Worm (Caenorhabditis elegans) whole organism, L4 larva: Measurements from ENCODE around the gene ceh-43.

Experiments used
- ama-1 ChIP-seq: fragments of 150-350 bp; optimal IDR thresholded peaks from 2 replicates; lab custom pipeline; 2014; ENCODE audit warnings: inconsistent platforms, mixed read lengths
- ceh-44 ChIP-seq: fragments of 200-800 bp; sonication (Bioruptor generic); IDR thresholded peaks from 2 replicates; pipeline ENCODE4 v1.3.6; 2022; ENCODE audit warnings: missing genetic modification reagents, missing genetic modification characterization, missing compliant biosample characterization
- ceh-62 ChIP-seq: sonication (generic microtip); optimal IDR thresholded peaks from 2 replicates; lab custom pipeline; 2017; ENCODE audit warnings: missing biosample characterization, missing genetic modification characterization
- ceh-82 ChIP-seq: sonication (generic microtip); optimal IDR thresholded peaks from 2 replicates; lab custom pipeline; 2017; ENCODE audit warnings: missing biosample characterization, missing genetic modification characterization
- ctbp-1 ChIP-seq: fragments of 200-800 bp; sonication (Bioruptor generic); IDR thresholded peaks from 2 replicates; pipeline ENCODE4 v1.3.6; 2022; ENCODE audit warnings: missing genetic modification reagents, missing genetic modification characterization, missing compliant biosample characterization
- lin-1 ChIP-seq: fragments of 200-800 bp; sonication (Bioruptor generic); IDR thresholded peaks from 2 replicates; pipeline ENCODE4 v1.3.6; 2022; ENCODE audit warnings: missing genetic modification reagents, missing genetic modification characterization, missing compliant biosample characterization
- lin-13 ChIP-seq: fragments of 150-350 bp; optimal IDR thresholded peaks from 2 replicates; lab custom pipeline; 2014; ENCODE audit warnings: missing biosample characterization, missing genetic modification reagents, missing genetic modification characterization
- nhr-10 ChIP-seq: fragments of 150-350 bp; optimal IDR thresholded peaks from 2 replicates; lab custom pipeline; 2014; ENCODE audit warnings: missing biosample characterization, missing genetic modification characterization
- nhr-25 ChIP-seq: sonication (generic microtip); optimal IDR thresholded peaks from 2 replicates; lab custom pipeline; 2017; ENCODE audit warnings: missing genetic modification characterization, mild to moderate bottlenecking, missing compliant biosample characterization, antibody characterized with exemption, moderate library complexity, borderline replicate concordance; ENCODE audit not compliant: insufficient read depth
- nhr-76 ChIP-seq: fragments of 150-350 bp; optimal IDR thresholded peaks from 2 replicates; lab custom pipeline; 2014; ENCODE audit warnings: missing biosample characterization, missing genetic modification characterization
- nhr-77 ChIP-seq: fragments of 150-350 bp; optimal IDR thresholded peaks from 2 replicates; lab custom pipeline; 2014; ENCODE audit warnings: missing biosample characterization, missing genetic modification characterization
- php-3 ChIP-seq: fragments of 200-800 bp; sonication (Bioruptor generic); IDR thresholded peaks from 2 replicates; pipeline ENCODE4 v1.3.6; 2022; ENCODE audit warnings: missing genetic modification reagents, missing genetic modification characterization, missing compliant biosample characterization
- set-16 ChIP-seq: fragments of 200-800 bp; sonication (Bioruptor generic); IDR thresholded peaks from 2 replicates; pipeline ENCODE4 v1.3.6; 2022; ENCODE audit warnings: missing genetic modification reagents, missing genetic modification characterization, missing compliant biosample characterization
- unc-39 ChIP-seq: sonication (generic microtip); optimal IDR thresholded peaks from 2 replicates; lab custom pipeline; 2017; ENCODE audit warnings: missing biosample characterization, missing genetic modification characterization

ce11 chrIII:4449893-4450579 lies at the start of gene ceh-43:
- TF ChIP-seq nhr-77 (tag; lab: Kevin White, UChicago) (no peak), php-3 (no peak), ceh-82 (tag; lab: Kevin White, UChicago) (no peak), ctbp-1 (GFP tag; lab: Robert Waterston, UW) (peak; percentile 43; the same call in 1 of the 2 replicates), unc-39 (tag; lab: Kevin White, UChicago) (no peak), ama-1 (lab: Kevin White, UChicago) (no peak), set-16 (GFP tag; lab: Robert Waterston, UW) (no peak), lin-1 (GFP tag; lab: Robert Waterston, UW) (no peak), lin-13 (GFP tag; lab: Kevin White, UChicago) (no peak), ceh-62 (no peak), nhr-76 (tag; lab: Kevin White, UChicago) (no peak), ceh-44 (GFP tag; lab: Robert Waterston, UW) (no peak), nhr-25 (tag; lab: Kevin White, UChicago) (no peak), nhr-10 (tag; lab: Kevin White, UChicago) (no peak)
